Worm (Caenorhabditis elegans) whole organism, young adult: ENCODE results near the gene F22B5.4.

Source experiments
- B0035.1 ChIP-seq: sonication (generic microtip); optimal IDR thresholded peaks from 2 replicates; lab custom pipeline; 2016; ENCODE audit warnings: missing genetic modification characterization, mild to moderate bottlenecking, missing compliant biosample characterization, missing genotype, missing genetic modification reagents
- B0336.3 ChIP-seq: fragments of 200-800 bp; sonication (Bioruptor generic); IDR thresholded peaks from 2 replicates; pipeline ENCODE4 v1.3.6; 2022; ENCODE audit warnings: missing genetic modification characterization, missing compliant biosample characterization
- C06A6.2 ChIP-seq: fragments of 200-800 bp; sonication (Bioruptor generic); conservative IDR thresholded peaks from 2 replicates; pipeline ENCODE4 v1.3.6; 2022; ENCODE audit warnings: missing genetic modification characterization, missing compliant biosample characterization
- T07F8.4 ChIP-seq: sonication (generic microtip); optimal IDR thresholded peaks from 2 replicates; lab custom pipeline; 2016; ENCODE audit warnings: mild to moderate bottlenecking, missing genetic modification characterization, moderate library complexity, missing compliant biosample characterization
- T26A5.8 ChIP-seq: sonication (generic microtip); optimal IDR thresholded peaks from 2 replicates; lab custom pipeline; 2016; ENCODE audit warnings: missing genetic modification characterization, missing compliant biosample characterization
- Y53F4B.3 ChIP-seq: fragments of 200-800 bp; sonication (Bioruptor generic); IDR thresholded peaks from 2 replicates; pipeline ENCODE4 v1.3.6; 2022; ENCODE audit warnings: missing genetic modification reagents, missing genetic modification characterization, missing compliant biosample characterization
- Y67H2A.10 ChIP-seq: fragments of 200-800 bp; sonication (Bioruptor generic); conservative IDR thresholded peaks from 2 replicates; pipeline ENCODE4 v1.3.6; 2022; ENCODE audit warnings: missing genetic modification reagents, missing genetic modification characterization, missing compliant biosample characterization
- athp-1 ChIP-seq: sonication (generic microtip); optimal IDR thresholded peaks from 2 replicates; lab custom pipeline; 2017; ENCODE audit warnings: mild to moderate bottlenecking, missing genetic modification characterization, missing compliant biosample characterization
- attf-3 ChIP-seq: fragments of 200-800 bp; sonication (Bioruptor generic); conservative IDR thresholded peaks from 2 replicates; pipeline ENCODE4 v1.3.6; 2022; ENCODE audit warnings: missing genetic modification reagents, missing genetic modification characterization, missing compliant biosample characterization
- attf-6 ChIP-seq: fragments of 200-800 bp; sonication (Bioruptor generic); IDR thresholded peaks from 2 replicates; pipeline ENCODE4 v1.3.6; 2022; ENCODE audit warnings: missing genetic modification reagents, missing genetic modification characterization, missing compliant biosample characterization
- bed-1 ChIP-seq: fragments of 200-800 bp; sonication (Bioruptor generic); IDR thresholded peaks from 2 replicates; pipeline ENCODE4 v1.3.6; 2022; ENCODE audit warnings: missing genetic modification reagents, missing genetic modification characterization, missing compliant biosample characterization
- cebp-2 ChIP-seq: fragments of 200-800 bp; sonication (Bioruptor generic); IDR thresholded peaks from 2 replicates; pipeline ENCODE4 v1.3.6; 2022; ENCODE audit warnings: missing genetic modification characterization, missing compliant biosample characterization
- ceh-27 ChIP-seq: fragments of 200-800 bp; sonication (Bioruptor generic); optimal IDR thresholded peaks from 2 replicates; lab custom pipeline; 2018; ENCODE audit warnings: mild to moderate bottlenecking, missing genetic modification characterization, moderate library complexity, missing compliant biosample characterization
- ceh-79 ChIP-seq: sonication (generic microtip); optimal IDR thresholded peaks from 2 replicates; lab custom pipeline; 2017; ENCODE audit warnings: mild to moderate bottlenecking, missing genetic modification characterization, missing compliant biosample characterization
- ceh-91 ChIP-seq: fragments of 200-800 bp; sonication (Bioruptor generic); IDR thresholded peaks from 2 replicates; pipeline ENCODE4 v1.3.6; 2022; ENCODE audit warnings: missing genetic modification reagents, missing genetic modification characterization, missing compliant biosample characterization
- die-1 ChIP-seq: sonication (generic microtip); optimal IDR thresholded peaks from 2 replicates; lab custom pipeline; 2016; ENCODE audit warnings: missing genotype, mild to moderate bottlenecking, missing genetic modification characterization, missing compliant biosample characterization
- ekl-4 ChIP-seq: fragments of 200-800 bp; sonication (Bioruptor generic); IDR thresholded peaks from 2 replicates; pipeline ENCODE4 v1.3.6; 2022; ENCODE audit warnings: missing genetic modification reagents, missing genetic modification characterization, missing compliant biosample characterization
- hmg-1.2 ChIP-seq: fragments of 200-800 bp; sonication (Bioruptor generic); IDR thresholded peaks from 2 replicates; pipeline ENCODE4 v1.3.6; 2022; ENCODE audit warnings: missing genetic modification reagents, missing genetic modification characterization, missing compliant biosample characterization
- lsl-1 ChIP-seq: fragments of 200-800 bp; sonication (Bioruptor generic); optimal IDR thresholded peaks from 2 replicates; lab custom pipeline; 2018; ENCODE audit warnings: mild to moderate bottlenecking, missing genetic modification characterization, moderate library complexity, missing compliant biosample characterization
- lsy-27 ChIP-seq: sonication (generic microtip); optimal IDR thresholded peaks from 2 replicates; lab custom pipeline; 2017; ENCODE audit warnings: missing genetic modification characterization, mild to moderate bottlenecking, missing compliant biosample characterization, antibody characterized with exemption, missing genotype, borderline replicate concordance; ENCODE audit not compliant: insufficient read depth
- madf-10 ChIP-seq: sonication (generic microtip); optimal IDR thresholded peaks from 2 replicates; lab custom pipeline; 2016; ENCODE audit warnings: mild to moderate bottlenecking, missing genetic modification characterization, missing compliant biosample characterization
- madf-3 ChIP-seq: fragments of 200-800 bp; sonication (Bioruptor generic); IDR thresholded peaks from 2 replicates; pipeline ENCODE4 v1.3.6; 2022; ENCODE audit warnings: missing genetic modification reagents, missing genetic modification characterization, missing compliant biosample characterization
- nfya-2 ChIP-seq: fragments of 200-800 bp; sonication (Bioruptor generic); IDR thresholded peaks from 2 replicates; pipeline ENCODE4 v1.3.6; 2022; ENCODE audit warnings: missing genetic modification reagents, missing genetic modification characterization, missing compliant biosample characterization
- nfyb-1 ChIP-seq: fragments of 200-800 bp; sonication (Bioruptor generic); IDR thresholded peaks from 2 replicates; pipeline ENCODE4 v1.3.6; 2022; ENCODE audit warnings: missing genetic modification reagents, missing genetic modification characterization, missing compliant biosample characterization
- nhr-90 ChIP-seq: sonication (generic microtip); optimal IDR thresholded peaks from 2 replicates; lab custom pipeline; 2016; ENCODE audit warnings: missing genotype, mild to moderate bottlenecking, missing genetic modification characterization, missing compliant biosample characterization
- pha-4 ChIP-seq: fragments of 150-350 bp; sonication (generic microtip); optimal IDR thresholded peaks from 2 replicates; lab custom pipeline; 2014; ENCODE audit warnings: missing biosample characterization, missing genetic modification reagents, missing genetic modification characterization
- repo-1 ChIP-seq: sonication (generic microtip); optimal IDR thresholded peaks from 2 replicates; lab custom pipeline; 2017; ENCODE audit warnings: mild to moderate bottlenecking, missing genetic modification characterization, missing compliant biosample characterization
- rpc-1 ChIP-seq, 2 experiments: fragments of 150-350 bp in 1 of 2; sonication (generic microtip) in 1 of 2; optimal IDR thresholded peaks; 2 replicates each; lab custom pipeline; 2014 to 2018; ENCODE audit warnings: missing biosample characterization in 1 of 2, missing genetic modification characterization in 1 of 2, missing genetic modification reagents in 1 of 2, missing genotype in 1 of 2
- snpc-1.1 ChIP-seq: sonication (generic microtip); optimal IDR thresholded peaks from 2 replicates; lab custom pipeline; 2017; ENCODE audit warnings: missing genetic modification characterization, mild to moderate bottlenecking, missing compliant biosample characterization, antibody characterized with exemption, moderate library complexity, missing genotype, missing genetic modification reagents; ENCODE audit not compliant: insufficient read depth
- snpc-3.4 ChIP-seq: sonication (generic microtip); optimal IDR thresholded peaks from 2 replicates; lab custom pipeline; 2017; ENCODE audit warnings: missing genetic modification characterization, mild to moderate bottlenecking, missing compliant biosample characterization, antibody characterized with exemption, moderate library complexity, missing genotype, missing genetic modification reagents
- sptf-2 ChIP-seq: fragments of 200-800 bp; sonication (Bioruptor generic); optimal IDR thresholded peaks from 2 replicates; lab custom pipeline; 2018; ENCODE audit warnings: mild to moderate bottlenecking, missing genetic modification characterization, missing compliant biosample characterization
- tbp1 ChIP-seq: fragments of 200-800 bp; sonication (Bioruptor generic); optimal IDR thresholded peaks from 2 replicates; lab custom pipeline; 2018; ENCODE audit warnings: mild to moderate bottlenecking, missing genetic modification characterization, missing compliant biosample characterization
- tlf-1 ChIP-seq: fragments of 200-800 bp; sonication (Bioruptor generic); optimal IDR thresholded peaks from 2 replicates; lab custom pipeline; 2018; ENCODE audit warnings: mild to moderate bottlenecking, missing genetic modification characterization, missing compliant biosample characterization
- xnd-1 ChIP-seq: sonication (generic microtip); optimal IDR thresholded peaks from 2 replicates; lab custom pipeline; 2016; ENCODE audit warnings: missing genotype, missing genetic modification reagents, missing genetic modification characterization, missing compliant biosample characterization
- ztf-18 ChIP-seq: sonication (generic microtip); optimal IDR thresholded peaks from 2 replicates; lab custom pipeline; 2016; ENCODE audit warnings: missing genotype, mild to moderate bottlenecking, missing genetic modification characterization, missing compliant biosample characterization
- ztf-22 ChIP-seq: fragments of 200-800 bp; sonication (Bioruptor generic); optimal IDR thresholded peaks from 2 replicates; lab custom pipeline; 2018; ENCODE audit warnings: mild to moderate bottlenecking, missing genetic modification characterization, moderate library complexity, missing compliant biosample characterization
- ztf-28 ChIP-seq: fragments of 200-800 bp; sonication (Bioruptor generic); IDR thresholded peaks from 2 replicates; pipeline ENCODE4 v1.3.6; 2022; ENCODE audit warnings: missing genetic modification reagents, missing genetic modification characterization, missing compliant biosample characterization

Gene F22B5.4

DNA sequence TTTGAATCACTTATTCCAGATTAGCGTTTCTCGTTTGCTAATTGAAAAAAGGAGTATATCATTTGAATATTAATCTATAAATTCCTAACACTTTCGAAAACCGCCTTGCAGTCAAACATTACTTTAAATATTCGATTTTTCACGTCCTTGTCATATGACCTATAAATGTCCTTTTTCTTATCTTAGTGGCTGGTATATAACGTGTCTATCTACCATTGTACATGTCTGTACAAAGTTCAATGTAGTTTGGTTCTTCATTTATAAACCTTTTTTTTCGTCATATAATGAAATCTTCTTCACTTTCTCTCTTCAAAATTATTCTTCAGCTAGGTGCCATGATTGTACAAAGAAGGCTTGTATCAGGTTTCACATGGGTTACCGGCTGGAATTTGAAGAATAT lies 36.1 kb downstream of the F22B5.4 start, which contains the start of gene gbh-2 (continued):
- TF ChIP-seq pha-4 (tag; lab: Kevin White, UChicago), result no peak
- no peak for TF ChIP-seq nhr-90 (tag; lab: Kevin White, UChicago)
- no peak for TF ChIP-seq bed-1
- TF ChIP-seq Y53F4B.3 (GFP tag; lab: Robert Waterston, UW), result no peak
- TF ChIP-seq madf-3 (GFP tag; lab: Robert Waterston, UW), result no peak
- no peak for TF ChIP-seq ceh-27 (GFP tag; lab: Kevin White, UChicago)
- no peak for TF ChIP-seq ceh-91 (GFP tag; lab: Robert Waterston, UW)
- TF ChIP-seq snpc-1.1 (tag; lab: Kevin White, UChicago), result no peak
- TF ChIP-seq athp-1 (tag; lab: Kevin White, UChicago), result no peak

DNA sequence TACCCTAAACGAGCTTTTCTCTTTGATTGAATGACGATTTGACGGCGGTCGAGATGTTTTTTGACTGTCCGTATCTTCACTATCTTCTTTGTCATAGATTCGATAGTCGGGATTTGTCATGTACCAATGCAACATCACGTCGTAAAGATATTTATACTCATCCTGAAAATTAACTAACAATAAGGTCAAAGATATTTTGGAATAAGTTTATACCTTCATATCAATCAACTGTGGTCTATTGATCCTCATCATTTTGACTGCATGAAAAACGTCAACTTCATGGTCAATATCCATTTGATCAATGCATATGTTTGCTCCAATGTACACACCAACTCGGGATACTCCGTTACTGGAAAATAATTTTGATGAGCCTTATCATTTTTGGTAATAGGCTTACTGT lies 38.6 kb downstream of the F22B5.4 start:
- TF ChIP-seq madf-3 (GFP tag; lab: Robert Waterston, UW) (no peak), madf-10 (tag; lab: Kevin White, UChicago) (no peak), ztf-18 (tag; lab: Kevin White, UChicago) (no peak), ztf-22 (GFP tag; lab: Kevin White, UChicago) (no peak), attf-3 (GFP tag; lab: Robert Waterston, UW) (no peak), die-1 (no peak), C06A6.2 (GFP tag; lab: Robert Waterston, UW) (no peak), attf-6 (GFP tag; lab: Robert Waterston, UW) (no peak), ceh-79 (tag; lab: Kevin White, UChicago) (no peak), rpc-1 (optimal IDR thresholded peaks at IDR 0.05; lab: Kevin White, UChicago) (no peak), rpc-1 (tag; optimal IDR thresholded peaks at IDR 0.05; lab: Kevin White, UChicago) (no peak), lsl-1 (GFP tag; lab: Kevin White, UChicago) (no peak), T07F8.4 (tag; lab: Kevin White, UChicago) (no peak), tbp1 (GFP tag; lab: Kevin White, UChicago) (no peak), repo-1 (tag; lab: Kevin White, UChicago) (no peak), ztf-28 (GFP tag; lab: Robert Waterston, UW) (no peak), T26A5.8 (no peak), B0336.3 (no peak), nfya-2 (GFP tag; lab: Robert Waterston, UW) (no peak)

DNA sequence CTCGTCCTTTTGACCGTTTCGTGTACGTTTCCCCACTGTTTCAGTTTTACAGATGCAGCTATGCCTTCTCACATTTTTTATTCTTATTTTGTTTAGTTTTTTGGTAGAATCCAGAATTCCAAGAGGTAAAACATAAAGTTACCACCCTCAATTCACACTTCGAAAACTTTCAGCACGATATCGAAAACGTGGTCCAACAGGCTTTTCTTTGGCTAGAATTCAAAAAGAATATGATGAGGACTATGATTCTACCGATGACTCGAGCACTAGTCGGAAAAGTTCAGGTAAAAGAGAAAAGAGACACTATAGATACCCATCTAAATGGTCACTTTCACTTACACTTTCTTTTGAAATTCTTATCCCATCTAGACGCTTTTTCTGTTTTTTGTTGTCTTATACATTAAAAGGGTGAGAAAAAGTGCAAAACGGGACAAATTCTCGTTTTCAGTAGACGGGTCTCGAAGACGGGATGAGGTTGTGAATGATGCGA lies 44.8 kb downstream of the F22B5.4 start, which contains the start of gene M05D6.9:
Gene M05D6.9 (plus strand): TSS at position 51 of the 490 bp plus-strand sequence.
- TF ChIP-seq attf-6 (GFP tag; lab: Robert Waterston, UW) (no peak), sptf-2 (no peak), snpc-3.4 (no peak), ceh-27 (GFP tag; lab: Kevin White, UChicago) (no peak), nfya-2 (GFP tag; lab: Robert Waterston, UW) (no peak), lsy-27 (no peak), Y67H2A.10 (GFP tag; lab: Robert Waterston, UW) (no peak), xnd-1 (tag; lab: Kevin White, UChicago) (no peak), ekl-4 (GFP tag; lab: Robert Waterston, UW) (no peak), nfyb-1 (GFP tag; lab: Robert Waterston, UW) (no peak), cebp-2 (GFP tag; lab: Robert Waterston, UW) (no peak), B0035.1 (tag; lab: Kevin White, UChicago) (no peak), tlf-1 (GFP tag; lab: Kevin White, UChicago) (no peak), hmg-1.2 (no peak), ceh-79 (tag; lab: Kevin White, UChicago) (no peak)
- TF ChIP-seq, all 124 proteins: peak for 0
